Worm (Caenorhabditis elegans) whole organism, midembryonic: Measurements from ENCODE around the gene clec-125.

Experiments
- T22C8.4 ChIP-seq: fragments of 200-800 bp; sonication (Bioruptor generic); IDR thresholded peaks from 2 replicates; pipeline ENCODE4 v1.3.6; 2022; ENCODE audit warnings: missing genetic modification characterization, missing compliant biosample characterization
- flt-1 ChIP-seq: fragments of 200-800 bp; sonication (Bioruptor generic); IDR thresholded peaks from 2 replicates; pipeline ENCODE4 v1.3.6; 2022; ENCODE audit warnings: missing genetic modification characterization, missing compliant biosample characterization
- klf-2 ChIP-seq: fragments of 200-800 bp; sonication (Bioruptor generic); conservative IDR thresholded peaks from 2 replicates; pipeline ENCODE4 v1.3.6; 2022; ENCODE audit warnings: missing genetic modification reagents, missing genetic modification characterization, missing compliant biosample characterization
- ref-1 ChIP-seq: fragments of 200-800 bp; sonication (Bioruptor generic); conservative IDR thresholded peaks from 2 replicates; pipeline ENCODE4 v1.3.6; 2022; ENCODE audit warnings: missing genetic modification reagents, missing genetic modification characterization, missing compliant biosample characterization
- ztf-23 ChIP-seq: fragments of 200-800 bp; sonication (Bioruptor generic); IDR thresholded peaks from 2 replicates; pipeline ENCODE4 v1.3.6; 2022; ENCODE audit warnings: missing genetic modification reagents, missing genetic modification characterization, missing compliant biosample characterization

ce11 chrII:3562419-3562818 lies 46.6 kb downstream of the clec-125 start, which contains the start of gene W10G11.3:
- TF ChIP-seq flt-1 (GFP tag; lab: Robert Waterston, UW) (no peak), ref-1 (GFP tag; lab: Robert Waterston, UW) (no peak), ztf-23 (GFP tag; lab: Robert Waterston, UW) (no peak), klf-2 (no peak), T22C8.4 (GFP tag; lab: Robert Waterston, UW) (no peak)
